Fruit fly (Drosophila melanogaster): ENCODE measurements around the gene CG7600.

Gene CG7600

dm6 chr3L:11262159-11262558 lies 51.6 kb downstream of the CG7600 start (continued):
- TF ChIP-seq Drgx (GFP tag; IDR thresholded peaks at IDR 0.05) (0 out of 2 replicates have a peak, but pooled peaks have one; percentile 27), Awh (GFP tag; IDR thresholded peaks at IDR 0.05) (peak; percentile 36; the same call in 1 of the 2 replicates), Ets65A (GFP tag) (peak; percentile 87), CG11695 (GFP tag; IDR thresholded peaks at IDR 0.05) (no peak), Atf-2 (GFP tag; optimal IDR thresholded peaks at IDR 0.05) (no peak), prd (optimal IDR thresholded peaks at IDR 0.05) (no peak), prd (GFP tag; IDR thresholded peaks at IDR 0.05) (0 out of 3 replicates have a peak, but pooled peaks have one; percentile 20), CG17359 (tag; optimal IDR thresholded peaks at IDR 0.05) (no peak), Sry-δ (GFP tag; optimal IDR thresholded peaks at IDR 0.05) (peak; percentile 4), Ada2b (GFP tag; IDR thresholded peaks at IDR 0.05) (0 out of 2 replicates have a peak, but pooled peaks have one; percentile 19), CG8765 (GFP tag; IDR thresholded peaks at IDR 0.05) (no peak)
